Worm (Caenorhabditis elegans): ENCODE data around the gene dpy-8.
A peak's percentile ranks its signal among the peaks of the same experiment; 100 is the strongest.

dpy-8 gene

DNA sequence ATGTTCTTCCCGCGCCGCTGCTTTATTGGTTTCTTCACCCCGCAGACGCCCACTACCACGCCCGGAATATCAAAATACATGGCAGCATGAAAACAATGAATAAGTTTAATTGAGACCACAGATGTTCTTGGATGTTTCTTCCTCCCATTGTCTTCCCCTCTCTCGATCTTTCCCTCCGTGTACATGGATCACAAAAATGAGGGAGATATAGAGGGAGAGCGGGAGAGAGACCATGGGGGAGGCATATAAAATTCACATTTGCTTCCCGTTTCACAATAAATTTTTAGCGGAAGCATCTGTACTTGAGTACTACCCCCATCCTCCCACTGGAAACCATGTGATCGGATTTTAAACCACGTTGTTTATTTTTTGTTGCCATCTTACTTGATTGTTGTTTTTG lies 43.1 kb upstream of the dpy-8 start (continued):
- TF ChIP-seq mdl-1 (tag; optimal IDR thresholded peaks at IDR 0.05): no peak
- peak; percentile 18 for TF ChIP-seq lin-14 (GFP tag; optimal IDR thresholded peaks at IDR 0.05)
- no peak for TF ChIP-seq pax-3 (tag; optimal IDR thresholded peaks at IDR 0.05)
- no peak for TF ChIP-seq ets-5 (GFP tag; IDR thresholded peaks at IDR 0.05)
- no peak for TF ChIP-seq ceh-88 (GFP tag; IDR thresholded peaks at IDR 0.05)
- TF ChIP-seq fkh-4 (tag; optimal IDR thresholded peaks at IDR 0.05; ENCODE audit: borderline replicate concordance): peak; percentile 64
- TF ChIP-seq aly-2 (tag; optimal IDR thresholded peaks at IDR 0.05): no peak
- TF ChIP-seq lin-15B (tag; optimal IDR thresholded peaks at IDR 0.05): no peak
- no peak for TF ChIP-seq fkh-10 (GFP tag; optimal IDR thresholded peaks at IDR 0.05)

ce11 chrX:5190061-5190460 lies 39.8 kb upstream of the dpy-8 start:
- no peak for TF ChIP-seq unc-130 (tag; optimal IDR thresholded peaks at IDR 0.05)
- TF ChIP-seq mef-2 (tag; optimal IDR thresholded peaks at IDR 0.05): no peak
- no peak for TF ChIP-seq fkh-8 (tag; optimal IDR thresholded peaks at IDR 0.05)
- no peak for TF ChIP-seq nhr-76 (tag; optimal IDR thresholded peaks at IDR 0.05)
- no peak for TF ChIP-seq mdl-1 (tag; optimal IDR thresholded peaks at IDR 0.05)
- TF ChIP-seq unc-62 (GFP tag; optimal IDR thresholded peaks at IDR 0.05): no peak

DNA sequence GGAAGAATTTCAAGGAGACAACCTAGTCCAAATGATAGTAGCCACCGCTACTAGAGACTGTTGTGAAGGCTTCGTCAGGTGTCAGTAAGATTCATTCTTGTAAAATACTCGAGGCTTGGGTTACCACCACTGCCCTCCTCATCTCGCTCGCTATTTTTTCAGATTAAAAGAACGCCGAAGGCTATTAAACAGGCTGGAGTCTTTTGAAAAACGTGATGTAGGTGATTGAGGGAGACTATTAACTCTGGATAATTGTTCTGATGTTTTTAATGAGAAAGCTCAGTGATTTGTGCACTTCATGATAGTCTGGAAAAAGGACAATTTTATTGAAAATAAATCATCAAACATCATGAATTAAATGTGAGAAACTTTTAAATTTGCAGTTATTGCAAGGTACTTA lies 38.7 kb upstream of the dpy-8 start, which contains the start of gene zig-6:
Gene zig-6, minus strand, starts transcription at position 101 of the 400 bp plus-strand sequence.
- TF ChIP-seq lin-15B (tag; optimal IDR thresholded peaks at IDR 0.05): no peak
- TF ChIP-seq rnt-1 (tag; optimal IDR thresholded peaks at IDR 0.05): peak; percentile 39

DNA sequence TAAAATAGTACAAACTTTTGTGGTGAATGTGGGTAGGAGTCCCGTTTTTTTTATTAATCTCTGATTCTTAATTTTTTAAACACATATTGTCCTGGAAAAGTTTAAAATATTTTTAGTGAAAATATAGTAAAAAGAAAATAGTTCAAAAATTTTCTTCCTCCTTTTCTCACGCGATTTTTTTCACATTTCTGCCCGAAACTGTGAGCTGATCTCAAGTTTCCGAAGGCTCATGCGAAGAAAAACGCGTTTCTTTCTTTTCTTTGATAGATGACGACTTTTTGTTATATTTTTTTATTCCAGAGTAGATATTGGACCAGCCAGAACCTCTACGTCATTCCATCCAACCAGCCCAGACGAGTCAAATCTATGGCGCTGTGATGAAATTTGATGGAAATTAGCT lies 33.7 kb upstream of the dpy-8 start, which contains the start of gene T03G11.9:
Gene T03G11.9, plus strand, starts transcription at position 301 of the 400 bp plus-strand sequence.
- TF ChIP-seq isw-1 (GFP tag; IDR thresholded peaks at IDR 0.05) (no peak), elt-3 (tag; optimal IDR thresholded peaks at IDR 0.05) (no peak), aha-1 (tag; optimal IDR thresholded peaks at IDR 0.05) (no peak), mep-1 (tag; optimal IDR thresholded peaks at IDR 0.05) (no peak), lin-35 (GFP tag; optimal IDR thresholded peaks at IDR 0.05) (no peak), efl-1 (optimal IDR thresholded peaks at IDR 0.05) (no peak), efl-1 (GFP tag; optimal IDR thresholded peaks at IDR 0.05 in 1 of 2) (no peak), Y116A8C.19 (tag; optimal IDR thresholded peaks at IDR 0.05; ENCODE audit: borderline replicate concordance) (no peak), ama-1 (optimal IDR thresholded peaks at IDR 0.05) (no peak), nhr-28 (tag; optimal IDR thresholded peaks at IDR 0.05) (no peak), nhr-47 (tag; optimal IDR thresholded peaks at IDR 0.05) (no peak), mef-2 (tag; optimal IDR thresholded peaks at IDR 0.05) (no peak), ztf-4 (tag; optimal IDR thresholded peaks at IDR 0.05) (no peak), zag-1 (tag; optimal IDR thresholded peaks at IDR 0.05) (no peak), nhr-11 (tag; optimal IDR thresholded peaks at IDR 0.05) (no peak)

DNA sequence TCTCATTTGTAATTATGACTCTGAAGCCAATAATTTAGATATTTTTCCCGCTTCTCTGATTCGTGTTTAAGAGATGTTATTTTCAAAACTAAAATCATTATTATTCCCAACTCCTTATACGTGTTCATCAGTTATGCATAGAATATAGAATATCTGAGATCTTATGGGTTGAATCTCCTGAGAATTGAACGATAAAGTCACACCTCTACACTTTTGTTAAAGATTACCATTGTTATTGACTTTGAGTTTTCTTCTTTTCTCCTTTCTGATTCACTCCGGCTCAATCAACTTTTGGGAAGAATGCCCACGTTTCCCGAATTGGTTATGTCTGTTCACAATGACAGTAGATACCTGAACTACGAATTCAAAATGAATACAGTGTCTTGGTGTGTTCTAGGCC lies 29.6 kb upstream of the dpy-8 start, which contains the start of gene sru-48:
Gene sru-48, plus strand, starts transcription at position 301 of the 400 bp plus-strand sequence.
- TF ChIP-seq alr-1 (tag; optimal IDR thresholded peaks at IDR 0.05; ENCODE audit: borderline replicate concordance): no peak
- no peak for TF ChIP-seq efl-1 (optimal IDR thresholded peaks at IDR 0.05)
- peak in 1 of 2 experiments; percentile 4 for TF ChIP-seq efl-1 (GFP tag; optimal IDR thresholded peaks at IDR 0.05 in 1 of 2)

ce11 chrX:5179050-5179449 lies 28.8 kb upstream of the dpy-8 start, which contains the start of gene metl-9:
Gene metl-9, minus strand, starts transcription at chrX:5179150.
- TF ChIP-seq pax-3 (tag; optimal IDR thresholded peaks at IDR 0.05) (no peak), F16B12.6 (tag; optimal IDR thresholded peaks at IDR 0.05) (no peak), fkh-10 (GFP tag; optimal IDR thresholded peaks at IDR 0.05) (no peak), efl-1 (optimal IDR thresholded peaks at IDR 0.05) (no peak), efl-1 (GFP tag; optimal IDR thresholded peaks at IDR 0.05 in 1 of 2) (peak in 1 of 2 experiments; percentile 37), lin-14 (GFP tag; optimal IDR thresholded peaks at IDR 0.05) (peak; percentile 9)

DNA sequence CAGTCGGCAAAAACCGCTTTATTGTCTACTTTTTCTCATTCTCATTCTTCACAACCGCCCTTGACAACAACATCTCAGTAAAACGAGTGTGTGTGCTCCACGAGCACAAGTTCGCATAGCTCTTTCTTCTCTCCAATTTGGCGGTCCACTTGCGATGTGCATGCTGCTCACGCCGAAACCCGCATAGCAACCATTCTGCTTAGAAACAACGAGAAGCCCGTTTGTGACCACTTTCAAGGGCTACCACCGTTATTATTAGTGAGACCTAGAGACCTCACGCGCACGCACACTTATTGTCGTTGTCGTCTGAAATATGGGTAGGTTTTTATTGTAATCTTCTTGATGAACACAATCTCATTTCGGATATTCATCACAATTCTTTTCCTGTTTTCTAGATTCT lies 24.0 kb upstream of the dpy-8 start, which contains the start of gene zchc-1A:
Gene zchc-1A, plus strand, starts transcription at position 114 of the 400 bp plus-strand sequence.
- TF ChIP-seq fkh-8 (tag; optimal IDR thresholded peaks at IDR 0.05) (peak; percentile 62), hlh-17 (GFP tag; optimal IDR thresholded peaks at IDR 0.05; ENCODE audit: borderline replicate concordance) (no peak), nhr-71 (tag; optimal IDR thresholded peaks at IDR 0.05) (peak; percentile 3)

All from whole organism, L1 larva.